Worm (Caenorhabditis elegans) whole organism, L4/young adult: ENCODE measurements around the gene xtr-1.

ENCODE experiments used
- W03F9.2 ChIP-seq: fragments of 150-350 bp; optimal IDR thresholded peaks from 2 replicates; lab custom pipeline; 2014; ENCODE audit warnings: missing biosample characterization, missing genetic modification characterization
- dao-5 ChIP-seq: sonication (generic microtip); optimal IDR thresholded peaks from 2 replicates; lab custom pipeline; 2016; ENCODE audit warnings: missing genotype, missing genetic modification characterization, moderate library complexity, missing compliant biosample characterization
- him-1 ChIP-seq: sonication (generic microtip); optimal IDR thresholded peaks from 2 replicates; lab custom pipeline; 2016; ENCODE audit warnings: missing genotype, missing genetic modification reagents, missing genetic modification characterization, missing compliant biosample characterization

Gene xtr-1

ce11 chrX:11852494-11852893, at the start of gene xtr-1:
Gene xtr-1, plus strand, starts transcription at chrX:11852794.
- no peak for TF ChIP-seq dao-5 (tag; lab: Kevin White, UChicago)

ce11 chrX:11804057-11804456, 48.5 kb upstream of the xtr-1 start, which contains the start of gene C34E11.4:
Gene C34E11.4, plus strand, starts transcription at chrX:11804210.
- TF ChIP-seq dao-5 (tag; lab: Kevin White, UChicago) (no peak), him-1 (tag; lab: Kevin White, UChicago) (no peak), W03F9.2 (no peak)

- no peak for TF ChIP-seq dao-5 (tag; lab: Kevin White, UChicago)
These were observed 46.3 kb upstream of the xtr-1 start for ce11 chrX:11806175-11806853.

DNA sequence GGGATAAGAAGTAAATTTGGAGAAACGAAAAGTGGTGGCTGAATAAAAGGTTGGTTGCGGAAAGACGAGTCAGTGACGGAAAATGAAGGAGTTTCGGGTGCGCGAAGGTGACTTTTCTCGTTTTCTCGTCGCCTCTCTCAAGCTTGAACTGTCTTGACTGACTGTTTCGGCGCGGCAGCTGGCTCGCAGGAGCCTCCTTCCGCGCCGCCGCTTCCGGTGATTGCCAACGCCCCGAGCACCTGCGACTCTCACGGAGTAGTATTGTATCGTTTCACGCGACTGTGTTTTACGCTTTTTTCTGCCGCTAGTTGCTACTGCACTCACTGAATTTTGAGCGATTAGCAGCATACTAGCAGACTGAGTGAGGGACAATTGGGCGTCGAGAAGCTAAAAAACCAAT, 37.9 kb upstream of the xtr-1 start, which contains the start of gene C34E11.2:
C34E11.2 (minus strand) TSS at position 84 of the 400 bp plus-strand sequence.
- TF ChIP-seq dao-5 (tag; lab: Kevin White, UChicago) = no peak
- no peak for TF ChIP-seq W03F9.2
- TF ChIP-seq him-1 (tag; lab: Kevin White, UChicago) = no peak

- TF ChIP-seq him-1 (tag; lab: Kevin White, UChicago) (no peak), W03F9.2 (no peak), dao-5 (tag; lab: Kevin White, UChicago) (no peak)
These were observed 35.8 kb upstream of the xtr-1 start for ce11 chrX:11816825-11817224.

DNA sequence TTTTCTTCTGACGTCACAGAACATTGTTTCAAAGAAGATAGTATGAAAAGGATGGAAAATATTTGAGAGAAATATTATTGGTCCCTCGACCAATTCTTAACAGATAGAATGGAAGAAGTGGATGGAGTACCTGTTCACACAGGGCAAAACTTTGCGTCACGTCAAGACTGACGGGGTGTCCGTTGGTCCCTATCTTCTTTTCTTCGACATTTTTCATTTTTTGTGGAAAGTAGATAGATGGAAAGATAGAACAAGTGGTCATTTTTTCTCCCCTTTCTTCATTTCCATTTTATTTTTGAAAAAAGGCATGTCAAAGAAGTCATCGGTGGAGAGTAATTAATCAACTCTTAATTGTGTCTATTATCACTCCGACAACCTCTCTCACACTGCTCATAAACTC, 33.9 kb upstream of the xtr-1 start:
- no peak for TF ChIP-seq W03F9.2
- TF ChIP-seq him-1 (tag; lab: Kevin White, UChicago) = no peak
- no peak for TF ChIP-seq dao-5 (tag; lab: Kevin White, UChicago)

DNA sequence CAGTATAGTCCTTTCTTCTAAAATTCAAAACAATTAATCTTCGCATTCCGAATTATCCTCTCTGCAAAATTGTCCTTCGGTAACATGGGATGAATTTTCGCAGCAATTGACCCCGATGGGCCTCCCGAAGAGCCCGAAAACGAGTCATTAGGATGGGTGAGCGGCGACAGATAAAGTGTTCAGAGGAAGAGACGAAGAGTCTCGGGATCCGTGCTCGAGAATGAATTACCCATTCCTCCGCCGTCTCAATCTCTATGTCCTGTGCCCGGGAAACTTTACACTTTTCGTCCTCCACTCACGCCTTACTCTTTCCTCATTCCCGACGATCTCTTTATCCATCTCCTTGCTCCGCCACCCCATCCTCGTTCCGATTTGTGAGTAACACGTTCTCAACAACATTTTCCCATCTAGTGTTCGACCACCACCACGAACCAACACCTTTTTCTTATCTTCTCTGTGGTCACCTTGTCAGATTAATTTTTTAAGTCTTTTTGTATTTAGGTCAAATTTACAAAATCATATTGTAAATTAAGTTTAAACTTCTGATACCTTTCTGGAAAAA, 31.4 kb upstream of the xtr-1 start:
- TF ChIP-seq dao-5 (tag; lab: Kevin White, UChicago) = no peak
- no peak for TF ChIP-seq W03F9.2
- TF ChIP-seq him-1 (tag; lab: Kevin White, UChicago) = no peak

DNA sequence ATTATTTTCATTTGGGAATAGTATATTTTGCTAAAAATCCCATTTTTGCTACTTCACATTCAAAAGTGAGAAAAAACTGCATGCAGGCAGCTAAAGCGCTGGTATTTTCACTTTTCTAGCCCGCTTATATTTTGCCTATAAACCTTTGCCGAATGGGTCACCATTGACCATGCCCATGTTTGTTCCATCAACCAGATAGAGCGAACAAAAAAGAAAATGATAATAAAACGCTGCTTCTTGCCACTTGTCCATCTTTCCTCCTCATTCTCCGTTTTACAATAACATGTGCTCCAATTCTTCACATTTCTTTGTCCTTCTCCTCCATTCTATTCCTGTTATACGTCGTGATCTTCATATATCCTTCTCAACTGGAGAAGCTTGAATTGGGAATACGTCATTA, 28.9 kb upstream of the xtr-1 start, which contains the start of gene tag-241:
tag-241 (plus strand) TSS at position 301 of the 400 bp plus-strand sequence.
- TF ChIP-seq dao-5 (tag; lab: Kevin White, UChicago) (no peak), him-1 (tag; lab: Kevin White, UChicago) (no peak), W03F9.2 (no peak)

DNA sequence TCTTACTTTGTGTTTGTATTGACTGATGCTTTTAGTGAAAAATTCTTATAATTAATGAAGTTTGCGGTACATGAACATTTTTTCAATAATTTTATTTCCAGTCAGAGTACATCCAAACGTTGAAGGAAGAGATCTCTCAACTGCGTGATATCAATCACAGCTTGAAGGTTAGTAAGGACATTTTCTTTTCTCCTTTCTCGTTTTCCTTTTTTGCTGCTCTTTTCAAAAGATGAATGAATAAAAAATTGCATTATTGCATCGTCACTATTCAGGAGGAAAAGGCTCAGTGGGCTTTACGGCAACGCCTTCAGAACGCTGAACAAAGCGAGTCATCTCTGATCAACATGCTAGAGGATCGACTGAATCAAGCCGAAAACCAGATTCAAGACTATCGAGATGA, 25.7 kb upstream of the xtr-1 start:
- no peak for TF ChIP-seq W03F9.2

DNA sequence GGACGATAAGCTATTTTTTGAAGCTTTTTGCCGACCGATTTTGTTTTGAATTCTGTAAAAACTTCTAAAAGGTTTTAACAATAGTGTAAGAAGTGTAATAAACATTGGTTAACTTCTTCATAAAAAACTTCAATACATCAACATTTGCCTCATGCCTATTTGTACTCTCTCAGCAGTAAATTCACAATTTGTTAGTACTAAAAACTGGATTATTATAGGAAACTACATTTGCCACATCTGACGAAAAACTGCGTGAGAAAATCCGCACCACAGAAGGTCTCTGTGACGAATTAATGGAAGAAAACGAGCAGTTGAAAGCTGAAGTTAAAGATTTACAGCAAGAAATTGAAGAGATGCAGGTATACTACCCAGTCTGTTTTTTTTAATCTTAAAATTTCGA, 25.1 kb upstream of the xtr-1 start:
- TF ChIP-seq W03F9.2 = no peak
- TF ChIP-seq dao-5 (tag; lab: Kevin White, UChicago) = no peak
- TF ChIP-seq him-1 (tag; lab: Kevin White, UChicago) = no peak

ce11 chrX:11828661-11829060, 23.9 kb upstream of the xtr-1 start:
- TF ChIP-seq dao-5 (tag; lab: Kevin White, UChicago) = no peak

DNA sequence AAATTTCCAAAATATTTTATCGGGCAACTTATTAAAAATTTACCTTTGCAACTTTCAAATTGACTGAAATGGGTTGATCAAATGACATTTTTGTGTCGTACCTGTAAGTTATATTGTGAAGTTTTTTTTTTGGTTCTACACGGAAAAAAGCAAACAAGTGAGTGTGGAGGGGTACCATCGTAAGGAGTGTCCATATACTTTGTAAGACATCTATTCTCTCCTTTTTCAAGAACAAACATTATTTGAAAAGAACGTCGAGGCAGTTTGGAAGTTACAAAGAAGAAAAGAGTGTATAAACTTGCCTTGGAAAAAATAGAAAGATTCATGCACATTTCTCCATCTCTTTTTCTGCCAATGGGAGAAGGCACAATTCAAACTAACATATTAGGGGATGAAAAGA, 15.2 kb upstream of the xtr-1 start, which contains the start of gene taf-7.1:
taf-7.1 (minus strand) TSS at position 101 of the 400 bp plus-strand sequence.
- TF ChIP-seq W03F9.2 = no peak
- TF ChIP-seq dao-5 (tag; lab: Kevin White, UChicago) = no peak
- TF ChIP-seq him-1 (tag; lab: Kevin White, UChicago) = no peak

ce11 chrX:11843363-11843762, 9.2 kb upstream of the xtr-1 start, which contains the start of gene F54F7.2:
Gene F54F7.2, plus strand, starts transcription at chrX:11843663.
- TF ChIP-seq W03F9.2 = no peak
- TF ChIP-seq him-1 (tag; lab: Kevin White, UChicago) = no peak
- no peak for TF ChIP-seq dao-5 (tag; lab: Kevin White, UChicago)

DNA sequence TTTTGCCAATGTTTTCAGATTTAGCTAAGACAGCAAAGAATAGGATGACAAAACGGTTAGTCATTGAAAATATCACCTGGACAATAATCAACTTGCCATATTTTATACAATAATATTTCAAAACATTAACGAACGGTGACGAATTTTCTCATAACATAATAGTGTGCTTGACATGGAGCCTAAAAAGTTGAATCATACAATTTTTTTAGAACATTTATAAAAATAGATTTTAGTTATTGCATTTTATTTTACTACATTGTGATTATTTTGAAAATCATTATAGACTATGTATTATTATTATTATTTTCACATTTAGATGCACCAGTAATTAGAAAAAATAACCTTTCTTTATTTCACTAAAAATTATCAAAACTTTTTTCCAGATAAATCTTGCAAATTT, 4.0 kb upstream of the xtr-1 start, which contains the start of gene F54F7.9:
F54F7.9 (minus strand) TSS at position 101 of the 400 bp plus-strand sequence.
- TF ChIP-seq dao-5 (tag; lab: Kevin White, UChicago) = no peak
- no peak for TF ChIP-seq W03F9.2
- no peak for TF ChIP-seq him-1 (tag; lab: Kevin White, UChicago)

DNA sequence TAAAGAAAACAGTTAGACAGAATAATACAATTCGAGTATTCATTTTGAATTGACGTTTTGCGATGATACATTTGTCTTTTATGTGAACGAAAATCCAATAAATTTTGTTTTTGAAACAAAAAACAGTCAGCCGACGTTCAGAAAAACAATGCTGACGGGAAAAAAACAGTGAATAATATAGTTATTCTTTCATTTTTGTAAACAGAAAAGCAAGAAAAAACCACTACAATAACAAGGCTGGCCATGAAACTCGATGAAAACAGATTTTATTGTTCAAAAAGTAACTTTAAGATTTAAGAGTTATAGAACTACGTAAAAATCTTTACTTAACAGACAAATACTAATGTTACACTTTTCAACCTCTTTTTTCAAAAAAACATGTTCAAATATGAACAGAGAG, 2.5 kb upstream of the xtr-1 start, which contains the start of gene F54F7.3:
F54F7.3 (minus strand) TSS at position 101 of the 400 bp plus-strand sequence.
- TF ChIP-seq W03F9.2 (no peak), dao-5 (tag; lab: Kevin White, UChicago) (no peak), him-1 (tag; lab: Kevin White, UChicago) (no peak)
